Worm (Caenorhabditis elegans) whole organism, L2 larva: ENCODE measurements around the gene C30G4.4.

Experiments used
- R02D3.7 ChIP-seq: fragments of 150-350 bp; optimal IDR thresholded peaks from 2 replicates; lab custom pipeline; 2014; ENCODE audit warnings: missing biosample characterization, missing genetic modification characterization
- ama-1 ChIP-seq: fragments of 150-350 bp; optimal IDR thresholded peaks from 2 replicates; lab custom pipeline; 2018; ENCODE audit warnings: inconsistent platforms
- gmeb-1 ChIP-seq: fragments of 150-350 bp; optimal IDR thresholded peaks from 2 replicates; lab custom pipeline; 2014; ENCODE audit warnings: missing biosample characterization, missing genetic modification characterization
- nhr-11 ChIP-seq: fragments of 150-350 bp; optimal IDR thresholded peaks from 2 replicates; lab custom pipeline; 2014; ENCODE audit warnings: missing biosample characterization, missing genetic modification characterization
- snpc-4 ChIP-seq: fragments of 150-350 bp; optimal IDR thresholded peaks from 2 replicates; lab custom pipeline; 2014; ENCODE audit warnings: missing biosample characterization, missing genetic modification characterization
- unc-62 ChIP-seq: fragments of 150-350 bp; optimal IDR thresholded peaks from 2 replicates; lab custom pipeline; 2014; ENCODE audit warnings: missing biosample characterization, missing genetic modification reagents, missing genetic modification characterization
- ztf-1 ChIP-seq: fragments of 200-800 bp; sonication (Bioruptor generic); conservative IDR thresholded peaks from 2 replicates; pipeline ENCODE4 v1.3.6; 2022; ENCODE audit warnings: missing genetic modification characterization, missing compliant biosample characterization

DNA sequence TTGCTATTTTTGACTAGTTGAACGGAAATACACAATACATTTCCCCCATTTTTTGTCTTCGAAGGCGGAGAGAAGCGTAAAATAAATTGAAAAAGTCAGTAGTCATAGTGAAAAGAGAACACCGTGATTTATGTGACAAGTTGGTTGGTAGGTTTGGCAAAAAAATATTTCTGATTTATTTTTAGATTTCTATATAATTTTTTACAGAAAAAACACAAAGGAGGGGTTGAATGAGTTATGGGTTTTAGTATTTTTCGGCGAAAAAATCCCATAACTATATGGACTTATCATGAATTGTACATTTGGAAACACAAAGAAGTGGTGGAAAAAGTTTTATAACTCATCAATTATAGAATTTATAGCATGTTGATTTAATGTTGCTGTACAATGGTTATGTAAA lies 26.5 kb downstream of the C30G4.4 start, which contains the start of gene C30G4.2:
- no peak for TF ChIP-seq gmeb-1
- no peak for TF ChIP-seq snpc-4 (tag; lab: Kevin White, UChicago)
- no peak for TF ChIP-seq ama-1 (lab: Kevin White, UChicago)
- TF ChIP-seq R02D3.7 (tag; lab: Kevin White, UChicago), result no peak
- TF ChIP-seq ztf-1 (GFP tag; lab: Robert Waterston, UW), result no peak
- no peak for TF ChIP-seq unc-62 (GFP tag; lab: Kevin White, UChicago)
- no peak for TF ChIP-seq nhr-11
